Worm (Caenorhabditis elegans) whole organism, L2 larva: ENCODE measurements around the gene nhr-126.

Source experiments
- C34F6.9 ChIP-seq: fragments of 150-350 bp; optimal IDR thresholded peaks from 2 replicates; lab custom pipeline; 2014; ENCODE audit warnings: missing biosample characterization, missing genetic modification characterization
- F13H6.1 ChIP-seq: sonication (generic microtip); optimal IDR thresholded peaks from 2 replicates; lab custom pipeline; 2016; ENCODE audit warnings: missing genetic modification characterization, missing compliant biosample characterization
- Y55F3AM.14 ChIP-seq: fragments of 200-800 bp; sonication (Bioruptor generic); optimal IDR thresholded peaks from 2 replicates; lab custom pipeline; 2018; ENCODE audit warnings: mild to moderate bottlenecking, missing genetic modification characterization, missing compliant biosample characterization
- ZK546.5 ChIP-seq: sonication (generic microtip); optimal IDR thresholded peaks from 2 replicates; lab custom pipeline; 2017; ENCODE audit warnings: missing biosample characterization, missing genetic modification characterization
- alr-1 ChIP-seq: fragments of 150-350 bp; optimal IDR thresholded peaks from 2 replicates; lab custom pipeline; 2014; ENCODE audit warnings: missing biosample characterization, missing genetic modification characterization
- aly-2 ChIP-seq: fragments of 150-350 bp; optimal IDR thresholded peaks from 2 replicates; lab custom pipeline; 2014; ENCODE audit warnings: missing biosample characterization, missing genetic modification characterization
- ama-1 ChIP-seq: fragments of 150-350 bp; optimal IDR thresholded peaks from 2 replicates; lab custom pipeline; 2018; ENCODE audit warnings: inconsistent platforms
- blmp-1 ChIP-seq: sonication (generic microtip); optimal IDR thresholded peaks from 2 replicates; lab custom pipeline; 2017; ENCODE audit warnings: missing genetic modification characterization, mild to moderate bottlenecking, missing compliant biosample characterization, antibody characterized with exemption, moderate library complexity; ENCODE audit not compliant: insufficient read depth
- ceh-16 ChIP-seq: fragments of 150-350 bp; optimal IDR thresholded peaks from 2 replicates; lab custom pipeline; 2014; ENCODE audit warnings: missing biosample characterization, missing genetic modification characterization
- ceh-82 ChIP-seq: fragments of 150-350 bp; optimal IDR thresholded peaks from 2 replicates; lab custom pipeline; 2014; ENCODE audit warnings: missing biosample characterization, missing genetic modification characterization
- crh-2 ChIP-seq: sonication (generic microtip); optimal IDR thresholded peaks from 2 replicates; lab custom pipeline; 2017; ENCODE audit warnings: missing biosample characterization, missing genetic modification characterization
- dmd-4 ChIP-seq: sonication (generic microtip); optimal IDR thresholded peaks from 2 replicates; lab custom pipeline; 2017; ENCODE audit warnings: missing biosample characterization, missing genetic modification characterization
- egl-27 ChIP-seq: sonication (generic microtip); optimal IDR thresholded peaks from 3 replicates; lab custom pipeline; 2017; ENCODE audit warnings: missing biosample characterization, missing genetic modification reagents, missing genetic modification characterization
- elt-1 ChIP-seq: fragments of 150-350 bp; optimal IDR thresholded peaks from 2 replicates; lab custom pipeline; 2014; ENCODE audit warnings: missing biosample characterization, missing genetic modification characterization
- elt-3 ChIP-seq: sonication (generic microtip); optimal IDR thresholded peaks from 2 replicates; lab custom pipeline; 2017; ENCODE audit warnings: missing biosample characterization, missing genetic modification characterization
- fos-1 ChIP-seq: fragments of 150-350 bp; optimal IDR thresholded peaks from 2 replicates; lab custom pipeline; 2014; ENCODE audit warnings: missing biosample characterization, missing genetic modification characterization
- gmeb-1 ChIP-seq: fragments of 150-350 bp; optimal IDR thresholded peaks from 2 replicates; lab custom pipeline; 2014; ENCODE audit warnings: missing biosample characterization, missing genetic modification characterization
- lin-11 ChIP-seq: fragments of 150-350 bp; sonication (generic microtip); optimal IDR thresholded peaks from 2 replicates; lab custom pipeline; 2014; ENCODE audit warnings: missing biosample characterization, missing genetic modification characterization, inconsistent platforms, mixed read lengths
- lin-13 ChIP-seq: fragments of 150-350 bp; optimal IDR thresholded peaks from 2 replicates; lab custom pipeline; 2014; ENCODE audit warnings: missing biosample characterization, missing genetic modification reagents, missing genetic modification characterization
- lin-39 ChIP-seq: fragments of 150-350 bp; optimal IDR thresholded peaks from 2 replicates; lab custom pipeline; 2014; ENCODE audit warnings: missing biosample characterization, missing genetic modification reagents, missing genetic modification characterization
- mab-5 ChIP-seq: fragments of 150-350 bp; optimal IDR thresholded peaks from 2 replicates; lab custom pipeline; 2014; ENCODE audit warnings: missing biosample characterization, missing genetic modification characterization
- mdl-1 ChIP-seq, 2 experiments: fragments of 150-350 bp in 1 of 2; sonication (generic microtip) in 1 of 2; optimal IDR thresholded peaks; 2 replicates each; lab custom pipeline; 2017; ENCODE audit warnings: missing biosample characterization in 2 of 2, missing genetic modification characterization in 2 of 2
- nhr-10 ChIP-seq: sonication (generic microtip); optimal IDR thresholded peaks from 2 replicates; lab custom pipeline; 2017; ENCODE audit warnings: missing biosample characterization, missing genetic modification characterization
- nhr-11 ChIP-seq: fragments of 150-350 bp; optimal IDR thresholded peaks from 2 replicates; lab custom pipeline; 2014; ENCODE audit warnings: missing biosample characterization, missing genetic modification characterization
- nhr-12 ChIP-seq: fragments of 150-350 bp; optimal IDR thresholded peaks from 2 replicates; lab custom pipeline; 2014; ENCODE audit warnings: missing biosample characterization, missing genetic modification characterization
- nhr-129 ChIP-seq: fragments of 150-350 bp; optimal IDR thresholded peaks from 2 replicates; lab custom pipeline; 2014; ENCODE audit warnings: missing biosample characterization, missing genetic modification characterization
- nhr-21 ChIP-seq: fragments of 150-350 bp; optimal IDR thresholded peaks from 2 replicates; lab custom pipeline; 2014; ENCODE audit warnings: missing biosample characterization, missing genetic modification characterization
- nhr-23 ChIP-seq: fragments of 150-350 bp; optimal IDR thresholded peaks from 2 replicates; lab custom pipeline; 2014; ENCODE audit warnings: missing biosample characterization, missing genetic modification reagents, missing genetic modification characterization
- nhr-25 ChIP-seq: fragments of 150-350 bp; sonication (generic microtip); optimal IDR thresholded peaks from 3 replicates; lab custom pipeline; 2014; ENCODE audit warnings: missing biosample characterization, missing genetic modification characterization
- nhr-6 ChIP-seq: fragments of 150-350 bp; optimal IDR thresholded peaks from 2 replicates; lab custom pipeline; 2014; ENCODE audit warnings: missing biosample characterization, missing genetic modification characterization
- nhr-77 ChIP-seq: fragments of 150-350 bp; optimal IDR thresholded peaks from 2 replicates; lab custom pipeline; 2014; ENCODE audit warnings: missing biosample characterization, missing genetic modification characterization
- sem-4 ChIP-seq: fragments of 150-350 bp; optimal IDR thresholded peaks from 2 replicates; lab custom pipeline; 2014; ENCODE audit warnings: missing biosample characterization, missing genetic modification reagents, missing genetic modification characterization
- skn-1 ChIP-seq: sonication (generic microtip); optimal IDR thresholded peaks from 2 replicates; lab custom pipeline; 2017; ENCODE audit warnings: missing biosample characterization, missing genetic modification characterization
- sma-3 ChIP-seq: sonication (generic microtip); optimal IDR thresholded peaks from 2 replicates; lab custom pipeline; 2016; ENCODE audit warnings: missing genetic modification reagents, missing genetic modification characterization, missing compliant biosample characterization
- sma-9 ChIP-seq, 2 experiments: fragments of 150-350 bp in 1 of 2; sonication (generic microtip) in 1 of 2; optimal IDR thresholded peaks; 2 replicates each; lab custom pipeline; 2014 to 2016; ENCODE audit warnings: missing genetic modification characterization in 2 of 2, mild to moderate bottlenecking in 1 of 2, missing biosample characterization in 1 of 2, missing compliant biosample characterization in 1 of 2, missing genetic modification reagents in 1 of 2, moderate library complexity in 1 of 2
- unc-55 ChIP-seq: fragments of 150-350 bp; sonication (generic microtip); optimal IDR thresholded peaks from 3 replicates; lab custom pipeline; 2014; ENCODE audit warnings: missing biosample characterization, missing genetic modification reagents, missing genetic modification characterization
- unc-62 ChIP-seq: fragments of 150-350 bp; optimal IDR thresholded peaks from 2 replicates; lab custom pipeline; 2014; ENCODE audit warnings: missing biosample characterization, missing genetic modification reagents, missing genetic modification characterization
- ztf-1 ChIP-seq: fragments of 200-800 bp; sonication (Bioruptor generic); conservative IDR thresholded peaks from 2 replicates; pipeline ENCODE4 v1.3.6; 2022; ENCODE audit warnings: missing genetic modification characterization, missing compliant biosample characterization

The nhr-126 gene

ce11 chrV:2218803-2219202, 10.1 kb upstream of the nhr-126 start, which contains the start of gene nhr-56 (continued):
- TF ChIP-seq ama-1 (lab: Kevin White, UChicago), result no peak
- no peak for TF ChIP-seq nhr-12 (tag; lab: Kevin White, UChicago)
- no peak for TF ChIP-seq skn-1 (tag; lab: Kevin White, UChicago)
- peak; percentile 67 for TF ChIP-seq gmeb-1 (tag; lab: Kevin White, UChicago)

ce11 chrV:2221764-2222163, 7.1 kb upstream of the nhr-126 start, which contains the start of gene nhr-128:
Gene nhr-128, plus strand, starts transcription at chrV:2222064.
- TF ChIP-seq nhr-11 (no peak), nhr-12 (tag; lab: Kevin White, UChicago) (no peak), nhr-25 (tag; lab: Kevin White, UChicago) (no peak), sma-3 (GFP tag; lab: Kevin White, UChicago) (no peak), blmp-1 (tag; lab: Kevin White, UChicago) (no peak), skn-1 (tag; lab: Kevin White, UChicago) (no peak)

ce11 chrV:2225130-2225529, 3.8 kb upstream of the nhr-126 start, which contains the start of gene nhr-103:
Gene nhr-103, plus strand, starts transcription at chrV:2225430.
- TF ChIP-seq nhr-10 (tag; lab: Kevin White, UChicago), result no peak
- no peak for TF ChIP-seq nhr-25 (tag; lab: Kevin White, UChicago)

ce11 chrV:2226903-2227302, 2.0 kb upstream of the nhr-126 start, which contains the start of gene nhr-18:
Gene nhr-18, plus strand, starts transcription at chrV:2227203.
- no peak for TF ChIP-seq ceh-16
- no peak for TF ChIP-seq mdl-1 (tag; optimal IDR thresholded peaks at IDR 0.05; lab: Kevin White, UChicago)
- no peak for TF ChIP-seq F13H6.1 (tag; lab: Kevin White, UChicago)
- no peak for TF ChIP-seq lin-13 (GFP tag; lab: Kevin White, UChicago)
- no peak for TF ChIP-seq ama-1 (lab: Kevin White, UChicago)
- no peak for TF ChIP-seq ceh-82 (tag; lab: Kevin White, UChicago)
- no peak for TF ChIP-seq nhr-6 (tag; lab: Kevin White, UChicago)

- TF ChIP-seq crh-2 (tag; lab: Kevin White, UChicago), result peak; percentile 38
- no peak for TF ChIP-seq elt-3
- peak; percentile 4 for TF ChIP-seq fos-1 (tag; lab: Kevin White, UChicago)
- TF ChIP-seq C34F6.9 (tag; lab: Kevin White, UChicago), result peak; percentile 34
- TF ChIP-seq dmd-4 (tag; lab: Kevin White, UChicago), result no peak
- TF ChIP-seq, all 48 proteins: peak for 3
These were observed 2.0 kb downstream of the nhr-126 start, which contains the start of gene nhr-134 for ce11 chrV:2230912-2231311. Gene nhr-134, plus strand, starts transcription at chrV:2231223.

- TF ChIP-seq unc-62 (GFP tag; lab: Kevin White, UChicago) (no peak), ama-1 (lab: Kevin White, UChicago) (no peak), nhr-10 (tag; lab: Kevin White, UChicago) (no peak), fos-1 (tag; lab: Kevin White, UChicago) (no peak), elt-3 (no peak), ZK546.5 (tag; lab: Kevin White, UChicago) (no peak), nhr-77 (tag; lab: Kevin White, UChicago) (no peak), nhr-129 (no peak), nhr-23 (tag; lab: Kevin White, UChicago) (no peak), lin-11 (tag; lab: Kevin White, UChicago) (no peak), sma-9 (GFP tag; optimal IDR thresholded peaks at IDR 0.05; lab: Kevin White, UChicago) (no peak), sma-9 (tag; optimal IDR thresholded peaks at IDR 0.05; lab: Kevin White, UChicago) (no peak)
These were observed 4.3 kb downstream of the nhr-126 start, which contains the start of gene nhr-96 for ce11 chrV:2233177-2233576. Gene nhr-96, plus strand, starts transcription at chrV:2233477.

ce11 chrV:2235848-2236247, 7.0 kb downstream of the nhr-126 start, which contains the start of gene cyp-33C4:
Gene cyp-33C4, plus strand, starts transcription at chrV:2236140.
- TF ChIP-seq dmd-4 (tag; lab: Kevin White, UChicago) (no peak), aly-2 (tag; lab: Kevin White, UChicago) (no peak), nhr-21 (no peak), ztf-1 (no peak), ceh-82 (tag; lab: Kevin White, UChicago) (no peak), fos-1 (tag; lab: Kevin White, UChicago) (peak; percentile 31), sma-9 (GFP tag; optimal IDR thresholded peaks at IDR 0.05; lab: Kevin White, UChicago) (peak; percentile 32), sma-9 (tag; optimal IDR thresholded peaks at IDR 0.05; lab: Kevin White, UChicago) (no peak), gmeb-1 (tag; lab: Kevin White, UChicago) (peak; percentile 3), elt-1 (tag; lab: Kevin White, UChicago) (no peak), alr-1 (no peak), Y55F3AM.14 (GFP tag; lab: Kevin White, UChicago) (no peak), skn-1 (tag; lab: Kevin White, UChicago) (no peak), elt-3 (no peak), unc-55 (GFP tag; lab: Kevin White, UChicago) (peak; percentile 34), mab-5 (tag; lab: Kevin White, UChicago) (no peak), ama-1 (lab: Kevin White, UChicago) (no peak), egl-27 (tag; lab: Kevin White, UChicago) (no peak), nhr-10 (tag; lab: Kevin White, UChicago) (no peak), C34F6.9 (tag; lab: Kevin White, UChicago) (peak; percentile 28), ZK546.5 (tag; lab: Kevin White, UChicago) (no peak), F13H6.1 (tag; lab: Kevin White, UChicago) (no peak), sem-4 (tag; lab: Kevin White, UChicago) (no peak), lin-39 (tag; lab: Kevin White, UChicago) (no peak)
